Fruit fly (Drosophila melanogaster) whole organism, embryonic: ENCODE measurements around the gene ssh.

ENCODE experiments used
- Aef1 ChIP-seq: fragments of 200-800 bp; sonication (Bioruptor generic); IDR thresholded peaks from 3 replicates; pipeline ENCODE4 v1.3.6; 2022; ENCODE audit warnings: missing biosample characterization, missing genetic modification characterization
- C15 ChIP-seq: fragments of 200-800 bp; sonication (Bioruptor generic); IDR thresholded peaks from 3 replicates; pipeline ENCODE4 v1.3.6; 2022; ENCODE audit warnings: missing biosample characterization, missing genetic modification characterization
- CG10431 ChIP-seq: fragments of 200-800 bp; sonication (Bioruptor generic); optimal IDR thresholded peaks from 3 replicates; lab custom pipeline; 2018; ENCODE audit warnings: missing biosample characterization, mild to moderate bottlenecking, missing genetic modification characterization
- CG10565 ChIP-seq: fragments of 200-800 bp; sonication (Bioruptor generic); optimal IDR thresholded peaks from 3 replicates; lab custom pipeline; 2016; ENCODE audit warnings: missing biosample characterization, mild to moderate bottlenecking, missing genetic modification characterization
- CG10959 ChIP-seq: fragments of 200-800 bp; sonication (Bioruptor generic); IDR thresholded peaks from 2 replicates; pipeline ENCODE4 v1.3.6; 2022; ENCODE audit warnings: missing biosample characterization, missing genetic modification characterization
- CG13296 ChIP-seq: fragments of 200-800 bp; sonication (Bioruptor generic); optimal IDR thresholded peaks from 3 replicates; lab custom pipeline; 2018; ENCODE audit warnings: missing biosample characterization, mild to moderate bottlenecking, missing genetic modification characterization
- CG14014 ChIP-seq: fragments of 200-800 bp; sonication (Bioruptor generic); IDR thresholded peaks from 2 replicates; pipeline ENCODE4 v1.3.6; 2022; ENCODE audit warnings: missing biosample characterization, missing genetic modification characterization
- CG15073 ChIP-seq: fragments of 200-800 bp; sonication (Bioruptor generic); optimal IDR thresholded peaks from 2 replicates; lab custom pipeline; 2016; ENCODE audit warnings: missing biosample characterization, missing genetic modification characterization
- CG1602 ChIP-seq: fragments of 200-800 bp; sonication (Bioruptor generic); optimal IDR thresholded peaks from 3 replicates; lab custom pipeline; 2016; ENCODE audit warnings: missing biosample characterization, missing genetic modification characterization
- CG18619 ChIP-seq: fragments of 200-800 bp; sonication (Bioruptor generic); optimal IDR thresholded peaks from 3 replicates; lab custom pipeline; 2017; ENCODE audit warnings: missing biosample characterization, mild to moderate bottlenecking, missing genetic modification characterization
- CG2875 ChIP-seq: fragments of 200-800 bp; sonication (Bioruptor generic); optimal IDR thresholded peaks from 2 replicates; lab custom pipeline; 2017; ENCODE audit warnings: missing biosample characterization, mild to moderate bottlenecking, missing genetic modification characterization, missing genetic modification reagents
- CG31224 ChIP-seq: fragments of 200-800 bp; sonication (Bioruptor generic); IDR thresholded peaks from 2 replicates; pipeline ENCODE4 v1.3.6; 2022; ENCODE audit warnings: missing biosample characterization, missing genetic modification characterization
- CG3407 ChIP-seq: fragments of 200-800 bp; sonication (Bioruptor generic); optimal IDR thresholded peaks from 2 replicates; lab custom pipeline; 2018; ENCODE audit warnings: missing biosample characterization, mild to moderate bottlenecking, missing genetic modification characterization
- CG4328 ChIP-seq: fragments of 200-800 bp; sonication (Bioruptor generic); optimal IDR thresholded peaks from 3 replicates; lab custom pipeline; 2017; ENCODE audit warnings: missing biosample characterization, missing genetic modification reagents, missing genetic modification characterization
- CG4424 ChIP-seq: fragments of 200-800 bp; sonication (Bioruptor generic); optimal IDR thresholded peaks from 3 replicates; lab custom pipeline; 2016; ENCODE audit warnings: missing biosample characterization, missing genetic modification characterization
- CG7839 ChIP-seq: fragments of 200-800 bp; sonication (Bioruptor generic); optimal IDR thresholded peaks from 3 replicates; lab custom pipeline; 2018; ENCODE audit warnings: missing biosample characterization, mild to moderate bottlenecking, missing genetic modification characterization, moderate library complexity
- CG7987 ChIP-seq: fragments of 200-800 bp; sonication (Bioruptor generic); optimal IDR thresholded peaks from 2 replicates; lab custom pipeline; 2018; ENCODE audit warnings: missing biosample characterization, mild to moderate bottlenecking, missing genetic modification characterization, moderate library complexity
- CG8089 ChIP-seq: fragments of 200-800 bp; sonication (Bioruptor generic); optimal IDR thresholded peaks from 3 replicates; lab custom pipeline; 2016; ENCODE audit warnings: missing biosample characterization, missing genetic modification characterization
- CG8388 ChIP-seq: fragments of 200-800 bp; sonication (Bioruptor generic); optimal IDR thresholded peaks from 2 replicates; lab custom pipeline; 2019; ENCODE audit warnings: missing biosample characterization, mild to moderate bottlenecking, missing genetic modification characterization, moderate library complexity
- CG8478 ChIP-seq: fragments of >200 bp; optimal IDR thresholded peaks from 2 replicates; lab custom pipeline; 2018
- D ChIP-seq, 2 experiments: fragments of 200-800 bp in 1 of 2; fragments of >200 bp in 1 of 2; sonication (Bioruptor generic) in 1 of 2; optimal IDR thresholded peaks; 2 replicates in 1 of 2; 3 replicates in 1 of 2; lab custom pipeline; 2017; ENCODE audit warnings: mild to moderate bottlenecking in 1 of 2, missing biosample characterization in 1 of 2, missing genetic modification characterization in 1 of 2, missing genetic modification reagents in 1 of 2
- Dip2 ChIP-seq: fragments of 200-800 bp; sonication (Bioruptor generic); IDR thresholded peaks from 2 replicates; pipeline ENCODE4 v1.3.6; 2022; ENCODE audit warnings: missing biosample characterization, missing genetic modification characterization
- Hsf ChIP-seq: fragments of 200-800 bp; sonication (Bioruptor generic); optimal IDR thresholded peaks from 3 replicates; lab custom pipeline; 2016; ENCODE audit warnings: missing biosample characterization, missing genetic modification characterization
- Nf-YC ChIP-seq: fragments of 200-800 bp; optimal IDR thresholded peaks from 3 replicates; lab custom pipeline; 2019; ENCODE audit warnings: missing biosample characterization, mild to moderate bottlenecking, missing genetic modification characterization, moderate library complexity
- Xrp1 ChIP-seq: fragments of 200-800 bp; sonication (Bioruptor generic); IDR thresholded peaks from 2 replicates; pipeline ENCODE4 v1.3.6; 2022; ENCODE audit warnings: missing biosample characterization, missing genetic modification characterization
- ap ChIP-seq: fragments of 200-800 bp; sonication (Bioruptor generic); IDR thresholded peaks from 2 replicates; pipeline ENCODE4 v1.3.6; 2022; ENCODE audit warnings: missing biosample characterization, missing genetic modification characterization
- corto ChIP-seq: fragments of 200-800 bp; sonication (Bioruptor generic); optimal IDR thresholded peaks from 2 replicates; lab custom pipeline; 2016; ENCODE audit warnings: missing biosample characterization, mild to moderate bottlenecking, missing genetic modification characterization, moderate library complexity
- crol ChIP-seq: fragments of 200-800 bp; sonication (Bioruptor generic); IDR thresholded peaks from 2 replicates; pipeline ENCODE4 v1.3.6; 2022; ENCODE audit warnings: missing biosample characterization, missing genetic modification characterization
- danr ChIP-seq: fragments of 200-800 bp; sonication (Bioruptor generic); IDR thresholded peaks from 2 replicates; pipeline ENCODE4 v1.3.6; 2022; ENCODE audit warnings: missing biosample characterization, missing genetic modification characterization
- dpn ChIP-seq, 2 experiments: fragments of 200-800 bp; sonication (Bioruptor generic); optimal IDR thresholded peaks; 3 replicates each; lab custom pipeline; 2016; ENCODE audit warnings: missing biosample characterization in 2 of 2, missing genetic modification characterization in 2 of 2
- gce ChIP-seq: fragments of 200-800 bp; sonication (Bioruptor generic); IDR thresholded peaks from 3 replicates; pipeline ENCODE4 v1.3.6; 2022; ENCODE audit warnings: missing biosample characterization, missing genetic modification characterization
- gsb-n ChIP-seq: fragments of 200-800 bp; sonication (Bioruptor generic); optimal IDR thresholded peaks from 3 replicates; lab custom pipeline; 2018; ENCODE audit warnings: missing biosample characterization, mild to moderate bottlenecking, missing genetic modification characterization
- insv ChIP-seq, 2 experiments: fragments of 200-800 bp; sonication (Bioruptor generic); optimal IDR thresholded peaks; 3 replicates each; lab custom pipeline; 2016 to 2018; ENCODE audit warnings: missing biosample characterization in 2 of 2, missing genetic modification characterization in 2 of 2
- jigr1 ChIP-seq: fragments of 200-800 bp; sonication (Bioruptor generic); IDR thresholded peaks from 3 replicates; pipeline ENCODE4 v1.3.6; 2022; ENCODE audit warnings: missing biosample characterization, missing genetic modification characterization
- lbe ChIP-seq: fragments of 200-800 bp; sonication (Bioruptor generic); optimal IDR thresholded peaks from 2 replicates; lab custom pipeline; 2016; ENCODE audit warnings: missing biosample characterization, mild to moderate bottlenecking, missing genetic modification characterization
- lola ChIP-seq, 3 experiments: fragments of >200 bp in 2 of 3; fragments of 200-800 bp in 1 of 3; sonication (Bioruptor generic) in 1 of 3; optimal IDR thresholded peaks; 2 replicates each; lab custom pipeline; 2017 to 2019; ENCODE audit warnings: missing biosample characterization in 3 of 3, missing genetic modification characterization in 3 of 3, mild to moderate bottlenecking in 1 of 3, moderate library complexity in 1 of 3
- pan ChIP-seq, 4 experiments: fragments of >200 bp in 3 of 4; fragments of 200-800 bp in 1 of 4; sonication (Bioruptor generic) in 1 of 4; optimal IDR thresholded peaks in 3 of 4; IDR thresholded peaks in 1 of 4; 2 replicates each; pipeline versions ENCODE4 v1.3.6 to Lab custom; 2017 to 2022; ENCODE audit warnings: missing biosample characterization in 2 of 4, missing genetic modification characterization in 2 of 4, mixed read lengths in 1 of 4
- sisA ChIP-seq: fragments of 200-800 bp; sonication (Bioruptor generic); IDR thresholded peaks from 2 replicates; pipeline ENCODE4 v1.3.6; 2022; ENCODE audit warnings: missing biosample characterization, missing genetic modification characterization
- sug ChIP-seq: fragments of 200-800 bp; optimal IDR thresholded peaks from 2 replicates; lab custom pipeline; 2019; ENCODE audit warnings: missing biosample characterization, mild to moderate bottlenecking, missing genetic modification characterization, moderate library complexity
- trem ChIP-seq: fragments of 200-800 bp; optimal IDR thresholded peaks from 3 replicates; lab custom pipeline; 2019; ENCODE audit warnings: missing biosample characterization, mild to moderate bottlenecking, missing genetic modification characterization, moderate library complexity
- usp ChIP-seq: fragments of >200 bp; optimal IDR thresholded peaks from 2 replicates; lab custom pipeline; 2017; ENCODE audit warnings: missing biosample characterization, missing genetic modification characterization
- wor ChIP-seq: fragments of 200-800 bp; sonication (Bioruptor generic); IDR thresholded peaks from 2 replicates; pipeline ENCODE4 v1.3.6; 2022; ENCODE audit warnings: missing biosample characterization, missing genetic modification characterization
- zen ChIP-seq: fragments of 200-800 bp; sonication (Bioruptor generic); optimal IDR thresholded peaks from 3 replicates; lab custom pipeline; 2018; ENCODE audit warnings: missing biosample characterization, mild to moderate bottlenecking, missing genetic modification characterization, moderate library complexity

The ssh gene

dm6 chr3R:24893320-24893955, 51.3 kb downstream of the ssh start (continued):
- TF ChIP-seq Nf-YC (tag; lab: Kevin White, UChicago) (peak; percentile 68), crol (GFP tag; lab: Robert Waterston, UW) (peak; percentile 66), gce (GFP tag; lab: Robert Waterston, UW) (0 out of 3 replicates have a peak, but pooled peaks have one; percentile 7), C15 (GFP tag; lab: Robert Waterston, UW) (no peak), gsb-n (tag; lab: Kevin White, UChicago) (peak; percentile 86), CG7839 (peak; percentile 92), sug (tag; lab: Kevin White, UChicago) (no peak), lbe (GFP tag; lab: Kevin White, UChicago) (peak; percentile 46), CG10431 (peak; percentile 45), CG14014 (GFP tag; lab: Robert Waterston, UW) (peak; percentile 20; the same call in 1 of the 2 replicates), CG3407 (peak; percentile 53), CG4328 (GFP tag; lab: Kevin White, UChicago) (peak; percentile 68), wor (GFP tag; lab: Robert Waterston, UW) (peak; percentile 47; the same call in 1 of the 2 replicates), danr (GFP tag; lab: Robert Waterston, UW) (no peak; the same call in 1 of the 2 replicates), usp (GFP tag; lab: Kevin White, UChicago) (no peak), CG2875 (GFP tag; lab: Kevin White, UChicago) (peak; percentile 45), CG8478 (lab: Kevin White, UChicago) (no peak), trem (peak; percentile 90), CG4424 (GFP tag; lab: Kevin White, UChicago) (peak; percentile 76), zen (tag; lab: Kevin White, UChicago) (peak; percentile 63), jigr1 (0 out of 3 replicates have a peak, but pooled peaks have one; percentile 58), CG1602 (GFP tag; lab: Kevin White, UChicago) (peak; percentile 60), CG15073 (GFP tag; lab: Kevin White, UChicago) (no peak), CG10959 (no peak), sisA (GFP tag; lab: Robert Waterston, UW) (peak; percentile 68), lola (GFP tag; optimal IDR thresholded peaks at IDR 0.05; lab: Kevin White, UChicago) (peak in 1 of 3 experiments; percentile 92), CG18619 (peak; percentile 67), pan (optimal IDR thresholded peaks at IDR 0.05; lab: Kevin White, UChicago) (no peak), pan (GFP tag; optimal IDR thresholded peaks at IDR 0.05 in 1 of 2, IDR thresholded peaks at IDR 0.05 in 1 of 2) (peak in 1 of 2 experiments; percentile 69), Dip2 (GFP tag; lab: Robert Waterston, UW) (no peak), Hsf (GFP tag; lab: Kevin White, UChicago) (peak; percentile 23), CG31224 (GFP tag; lab: Robert Waterston, UW) (peak; percentile 37; the same call in 1 of the 2 replicates), Xrp1 (GFP tag; lab: Robert Waterston, UW) (peak; percentile 81), Aef1 (peak; percentile 35; the same call in 1 of the 3 replicates), corto (GFP tag; lab: Kevin White, UChicago) (peak; percentile 37), CG10565 (no peak), ap (peak; percentile 60; the same call in 1 of the 2 replicates), insv (GFP tag; optimal IDR thresholded peaks at IDR 0.05; lab: Kevin White, UChicago) (peak in 1 of 2 experiments; percentile 14), CG8388 (GFP tag; lab: Kevin White, UChicago) (peak; percentile 84), D (optimal IDR thresholded peaks at IDR 0.05; lab: Kevin White, UChicago) (no peak), D (GFP tag; optimal IDR thresholded peaks at IDR 0.05; lab: Kevin White, UChicago) (peak; percentile 83), CG7987 (GFP tag; lab: Kevin White, UChicago) (peak; percentile 36), dpn (GFP tag; optimal IDR thresholded peaks at IDR 0.05; lab: Kevin White, UChicago) (peak in 1 of 2 experiments; percentile 58), CG8089 (GFP tag; lab: Kevin White, UChicago) (no peak), CG13296 (GFP tag; lab: Kevin White, UChicago) (peak; percentile 79)
